Fruit fly (Drosophila melanogaster): ENCODE measurements around the gene nerfin-1.

nerfin-1 gene

dm6 chr3L:883786-884185 is 25.1 kb upstream of the nerfin-1 start:
- TF ChIP-seq psq (optimal IDR thresholded peaks at IDR 0.05) (no peak), usp (GFP tag; optimal IDR thresholded peaks at IDR 0.05) (no peak), Dll (optimal IDR thresholded peaks at IDR 0.05) (no peak), CG8478 (optimal IDR thresholded peaks at IDR 0.05) (no peak), EcR (GFP tag; optimal IDR thresholded peaks at IDR 0.05) (no peak)

DNA sequence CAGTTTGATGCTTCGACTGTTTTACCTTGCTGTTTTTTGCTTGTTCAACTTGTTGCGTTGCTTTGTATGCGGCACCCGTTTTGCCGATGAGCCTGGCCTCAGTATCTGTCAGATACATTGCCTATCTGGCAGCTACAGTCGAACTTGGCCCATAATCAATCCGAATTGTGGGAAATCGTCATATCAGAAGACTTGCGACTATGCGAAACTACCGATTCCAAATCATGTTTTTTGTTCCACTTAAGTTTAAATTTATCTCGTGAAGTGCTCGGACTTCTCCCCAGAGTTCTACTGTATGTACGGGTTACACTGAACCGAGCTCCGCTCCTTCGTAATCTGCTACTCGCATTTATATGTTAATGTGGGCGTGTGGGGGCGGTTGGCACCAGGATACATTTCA is 24.7 kb upstream of the nerfin-1 start:
- TF ChIP-seq psq (optimal IDR thresholded peaks at IDR 0.05) (no peak), usp (GFP tag; optimal IDR thresholded peaks at IDR 0.05) (no peak), pan (optimal IDR thresholded peaks at IDR 0.05) (no peak), EcR (GFP tag; optimal IDR thresholded peaks at IDR 0.05) (no peak), CG8478 (optimal IDR thresholded peaks at IDR 0.05) (no peak), Dll (optimal IDR thresholded peaks at IDR 0.05) (no peak)

- no peak for TF ChIP-seq psq (optimal IDR thresholded peaks at IDR 0.05)
These were observed 23.9 kb upstream of the nerfin-1 start for dm6 chr3L:885006-885405.

DNA sequence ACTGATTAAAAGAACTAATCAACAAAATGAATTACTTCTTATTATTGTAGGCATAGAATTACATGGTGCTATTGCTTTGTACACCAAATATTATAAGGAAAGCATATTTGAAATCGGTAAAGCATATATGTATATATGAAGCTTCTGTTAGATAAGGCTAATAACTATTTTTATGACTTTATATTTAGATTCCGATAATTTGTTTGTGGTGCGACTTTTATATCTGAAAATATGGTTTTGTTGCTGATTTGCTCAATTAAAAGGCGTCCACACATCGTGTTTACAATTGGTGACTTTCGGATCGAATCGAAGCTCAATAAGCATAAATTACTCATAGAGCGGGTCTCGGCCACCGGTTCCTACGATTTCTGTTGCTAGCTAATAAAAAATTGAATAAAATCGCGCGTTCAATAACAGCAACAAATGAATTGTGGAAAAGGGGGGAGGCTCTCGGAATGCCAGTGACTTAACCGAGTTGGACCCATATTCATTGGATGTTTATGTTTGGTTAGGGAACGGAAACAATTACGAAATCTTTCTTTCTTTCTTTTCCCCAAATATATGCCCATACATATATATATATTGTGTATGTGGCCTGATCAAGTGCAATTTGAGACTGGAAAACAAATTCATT is 23.2 kb upstream of the nerfin-1 start:
- no peak for TF ChIP-seq usp (GFP tag; optimal IDR thresholded peaks at IDR 0.05)
- no peak for TF ChIP-seq pan (optimal IDR thresholded peaks at IDR 0.05)
- no peak for TF ChIP-seq psq (optimal IDR thresholded peaks at IDR 0.05)
- TF ChIP-seq CG8478 (optimal IDR thresholded peaks at IDR 0.05), result no peak
- no peak for TF ChIP-seq EcR (GFP tag; optimal IDR thresholded peaks at IDR 0.05)
- TF ChIP-seq Dll (optimal IDR thresholded peaks at IDR 0.05), result no peak

DNA sequence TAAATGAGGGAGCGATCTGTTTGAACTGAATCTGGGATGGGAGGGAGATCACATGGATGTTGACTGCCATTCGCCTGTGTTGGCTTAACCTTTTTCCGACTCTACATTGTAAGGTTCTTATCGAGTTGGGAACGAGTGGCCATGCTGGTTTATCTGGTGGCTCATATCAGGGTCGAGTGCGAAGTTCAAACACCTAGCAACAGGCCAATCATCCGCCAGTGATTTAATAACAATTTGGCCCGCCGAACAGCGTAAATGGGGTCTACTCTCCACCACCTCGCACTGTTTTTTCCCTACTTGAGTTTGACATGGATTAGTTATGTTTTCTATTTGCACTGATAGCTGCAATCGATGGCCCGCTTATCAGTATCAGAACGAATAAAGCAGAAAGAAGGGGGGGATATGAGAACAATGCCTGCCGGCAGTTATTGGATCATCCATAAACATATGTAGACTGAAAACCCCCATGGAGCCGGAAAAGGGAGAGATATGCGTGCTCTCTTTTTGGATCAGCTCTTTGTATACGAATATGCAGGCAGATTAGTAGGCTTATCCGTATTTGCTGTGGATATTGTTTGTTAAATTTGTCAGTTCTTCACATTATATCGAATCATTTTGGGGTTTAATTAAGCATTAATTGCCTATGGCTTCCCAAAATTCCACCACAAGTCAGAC is 21.4 kb upstream of the nerfin-1 start:
- TF ChIP-seq usp (GFP tag; optimal IDR thresholded peaks at IDR 0.05) (no peak), CG8478 (optimal IDR thresholded peaks at IDR 0.05) (no peak), pan (optimal IDR thresholded peaks at IDR 0.05) (no peak)

- no peak for TF ChIP-seq EcR (GFP tag; optimal IDR thresholded peaks at IDR 0.05)
- TF ChIP-seq pan (optimal IDR thresholded peaks at IDR 0.05), result no peak
- TF ChIP-seq usp (GFP tag; optimal IDR thresholded peaks at IDR 0.05), result no peak
- no peak for TF ChIP-seq CG8478 (optimal IDR thresholded peaks at IDR 0.05)
- no peak for TF ChIP-seq Dll (optimal IDR thresholded peaks at IDR 0.05)
- TF ChIP-seq psq (optimal IDR thresholded peaks at IDR 0.05), result no peak
These were observed 20.5 kb upstream of the nerfin-1 start for dm6 chr3L:888372-888771.

DNA sequence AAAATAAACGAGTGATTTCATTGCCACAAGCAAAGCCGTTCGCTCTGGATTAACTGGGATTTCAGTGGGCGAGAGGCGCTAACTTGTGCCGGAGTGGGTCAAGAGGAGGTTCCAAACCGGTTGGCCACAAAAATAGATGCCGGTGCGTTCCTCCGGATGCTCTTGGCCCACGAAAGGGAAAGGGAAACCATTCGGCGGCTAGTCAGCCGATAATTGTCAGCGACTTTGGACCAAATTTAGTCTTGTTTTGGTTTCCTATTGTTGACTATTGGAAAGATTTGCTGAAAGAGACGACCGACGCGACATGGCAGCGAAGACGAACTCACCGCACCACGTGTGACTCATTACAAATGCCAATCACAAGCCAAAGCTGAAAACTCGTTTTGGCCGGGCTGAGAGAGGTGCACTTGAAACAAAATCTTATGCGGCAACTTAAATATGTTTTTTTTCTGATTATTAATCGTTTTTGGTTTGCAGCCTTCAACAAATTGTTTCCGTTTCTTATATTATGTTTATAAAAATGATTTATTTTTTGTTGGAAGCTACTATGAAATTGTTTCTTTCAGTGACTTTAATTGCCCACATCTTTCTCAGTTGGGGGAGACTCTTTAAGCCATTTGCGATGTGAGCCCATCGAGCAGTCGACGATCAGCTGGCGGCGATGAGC is 13.5 kb upstream of the nerfin-1 start, which contains the start of gene CG34056:
TSS of gene CG34056 (plus strand) at position 638 of the 667 bp plus-strand sequence.
- TF ChIP-seq Dll (optimal IDR thresholded peaks at IDR 0.05) (peak; percentile 79), CG8478 (optimal IDR thresholded peaks at IDR 0.05) (no peak), usp (GFP tag; optimal IDR thresholded peaks at IDR 0.05) (no peak), EcR (GFP tag; optimal IDR thresholded peaks at IDR 0.05) (no peak)

- TF ChIP-seq psq (optimal IDR thresholded peaks at IDR 0.05) (no peak), Dll (optimal IDR thresholded peaks at IDR 0.05) (no peak), CG8478 (optimal IDR thresholded peaks at IDR 0.05) (no peak), pan (optimal IDR thresholded peaks at IDR 0.05) (no peak), EcR (GFP tag; optimal IDR thresholded peaks at IDR 0.05) (no peak), usp (GFP tag; optimal IDR thresholded peaks at IDR 0.05) (no peak)
These were observed 11.8 kb upstream of the nerfin-1 start, which contains the start of gene CG34057 for dm6 chr3L:897080-897479. TSS of gene CG34057 (plus strand) at chr3L:897380.

DNA sequence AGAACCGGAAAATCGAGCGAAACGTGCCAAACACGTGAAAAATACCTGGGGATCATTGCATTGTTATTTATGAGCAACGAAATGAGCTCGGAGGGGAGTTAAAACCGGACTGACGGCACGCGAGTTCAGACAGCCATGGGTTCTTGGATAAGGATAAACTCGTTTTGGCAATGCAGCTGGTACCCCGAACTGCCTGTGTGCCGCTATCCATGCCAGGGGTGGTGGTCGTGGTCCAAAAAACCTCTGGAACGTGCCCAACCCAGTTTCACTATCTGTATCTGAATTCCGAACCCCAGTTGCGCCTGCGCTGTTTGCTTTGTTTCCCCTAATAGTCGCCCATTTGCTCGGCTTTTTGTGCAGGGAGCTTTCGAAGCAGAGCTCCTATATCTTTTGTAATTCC is 9.6 kb upstream of the nerfin-1 start:
- TF ChIP-seq psq (optimal IDR thresholded peaks at IDR 0.05) (no peak), pan (optimal IDR thresholded peaks at IDR 0.05) (no peak), CG8478 (optimal IDR thresholded peaks at IDR 0.05) (no peak), Dll (optimal IDR thresholded peaks at IDR 0.05) (no peak), EcR (GFP tag; optimal IDR thresholded peaks at IDR 0.05) (no peak)

dm6 chr3L:900466-901249 is 8.3 kb upstream of the nerfin-1 start:
- TF ChIP-seq CG8478 (optimal IDR thresholded peaks at IDR 0.05), result no peak
- no peak for TF ChIP-seq psq (optimal IDR thresholded peaks at IDR 0.05)
- TF ChIP-seq EcR (GFP tag; optimal IDR thresholded peaks at IDR 0.05), result no peak
- no peak for TF ChIP-seq pan (optimal IDR thresholded peaks at IDR 0.05)
- no peak for TF ChIP-seq usp (GFP tag; optimal IDR thresholded peaks at IDR 0.05)
- TF ChIP-seq Dll (optimal IDR thresholded peaks at IDR 0.05), result no peak

dm6 chr3L:901442-901841 is 7.5 kb upstream of the nerfin-1 start:
- TF ChIP-seq psq (optimal IDR thresholded peaks at IDR 0.05) (no peak), usp (GFP tag; optimal IDR thresholded peaks at IDR 0.05) (no peak), pan (optimal IDR thresholded peaks at IDR 0.05) (no peak)

- TF ChIP-seq pan (optimal IDR thresholded peaks at IDR 0.05) (no peak), psq (optimal IDR thresholded peaks at IDR 0.05) (no peak), usp (GFP tag; optimal IDR thresholded peaks at IDR 0.05) (no peak), EcR (GFP tag; optimal IDR thresholded peaks at IDR 0.05) (no peak), CG8478 (optimal IDR thresholded peaks at IDR 0.05) (no peak), Dll (optimal IDR thresholded peaks at IDR 0.05) (no peak)
These were observed 6.3 kb upstream of the nerfin-1 start, which contains the start of gene mat for dm6 chr3L:902598-902997. TSS of gene mat (plus strand) at chr3L:902898.

Data from whole organism.